Worm (Caenorhabditis elegans) whole organism, L3 larva: Measurements from ENCODE around the gene T12B5.15.

Experiments
- aly-2 ChIP-seq: fragments of 150-350 bp; optimal IDR thresholded peaks from 2 replicates; lab custom pipeline; 2014; ENCODE audit warnings: missing biosample characterization, missing genetic modification characterization
- fkh-10 ChIP-seq: sonication (generic microtip); optimal IDR thresholded peaks from 2 replicates; lab custom pipeline; 2017; ENCODE audit warnings: missing biosample characterization, missing genetic modification reagents, missing genetic modification characterization
- fos-1 ChIP-seq: fragments of 150-350 bp; optimal IDR thresholded peaks from 2 replicates; lab custom pipeline; 2014; ENCODE audit warnings: missing biosample characterization, missing genetic modification characterization
- jun-1 ChIP-seq: fragments of 150-350 bp; optimal IDR thresholded peaks from 2 replicates; lab custom pipeline; 2014; ENCODE audit warnings: missing biosample characterization, missing genetic modification reagents, missing genetic modification characterization
- lin-15B ChIP-seq: fragments of 150-350 bp; optimal IDR thresholded peaks from 2 replicates; lab custom pipeline; 2014; ENCODE audit warnings: missing biosample characterization, missing genetic modification characterization
- lin-39 ChIP-seq: fragments of 150-350 bp; optimal IDR thresholded peaks from 2 replicates; lab custom pipeline; 2018; ENCODE audit warnings: missing biosample characterization, missing genetic modification reagents, missing genetic modification characterization
- lsy-12 ChIP-seq: sonication (generic microtip); optimal IDR thresholded peaks from 2 replicates; lab custom pipeline; 2016; ENCODE audit warnings: mild to moderate bottlenecking, missing genetic modification characterization, missing compliant biosample characterization
- nhr-237 ChIP-seq: fragments of 150-350 bp; optimal IDR thresholded peaks from 2 replicates; lab custom pipeline; 2014; ENCODE audit warnings: missing biosample characterization, missing genetic modification characterization
- nhr-25 ChIP-seq: sonication (generic microtip); optimal IDR thresholded peaks from 2 replicates; lab custom pipeline; 2017; ENCODE audit warnings: missing biosample characterization, missing genetic modification characterization
- nhr-77 ChIP-seq: fragments of 150-350 bp; optimal IDR thresholded peaks from 2 replicates; lab custom pipeline; 2014; ENCODE audit warnings: missing biosample characterization, missing genetic modification characterization
- snpc-4 ChIP-seq: fragments of 150-350 bp; optimal IDR thresholded peaks from 2 replicates; lab custom pipeline; 2014; ENCODE audit warnings: missing biosample characterization, missing genetic modification characterization
- tbx-2 ChIP-seq: sonication (generic microtip); optimal IDR thresholded peaks from 2 replicates; lab custom pipeline; 2016; ENCODE audit warnings: mild to moderate bottlenecking, missing genetic modification characterization, missing compliant biosample characterization
- unc-62 ChIP-seq: fragments of 150-350 bp; sonication (generic microtip); optimal IDR thresholded peaks from 4 replicates; lab custom pipeline; 2014; ENCODE audit warnings: missing biosample characterization, missing genetic modification reagents, missing genetic modification characterization
- ztf-4 ChIP-seq: fragments of 150-350 bp; optimal IDR thresholded peaks from 2 replicates; lab custom pipeline; 2014; ENCODE audit warnings: missing biosample characterization, missing genetic modification characterization

ce11 chrIII:950472-950871 lies 4.0 kb downstream of the T12B5.15 start, which contains the start of the genes fbxa-67 and fbxa-11:
- TF ChIP-seq lsy-12 (tag; lab: Kevin White, UChicago) (no peak), nhr-77 (tag; lab: Kevin White, UChicago) (no peak), snpc-4 (tag; lab: Kevin White, UChicago) (no peak), ztf-4 (tag; lab: Kevin White, UChicago) (no peak), lin-15B (tag; lab: Kevin White, UChicago) (peak; percentile 0), lin-39 (no peak), nhr-25 (no peak), jun-1 (tag; lab: Kevin White, UChicago) (peak; percentile 0), unc-62 (GFP tag; lab: Kevin White, UChicago) (no peak), tbx-2 (no peak), fkh-10 (GFP tag; lab: Kevin White, UChicago) (no peak), fos-1 (tag; lab: Kevin White, UChicago) (no peak), nhr-237 (no peak), aly-2 (tag; lab: Kevin White, UChicago) (no peak)
